Worm (Caenorhabditis elegans) whole organism, late embryonic: ENCODE data around the gene srg-60.

ENCODE experiments used
- C08G9.2 ChIP-seq: sonication (generic microtip); optimal IDR thresholded peaks from 2 replicates; lab custom pipeline; 2016; ENCODE audit warnings: mild to moderate bottlenecking, missing genetic modification characterization, moderate library complexity, missing compliant biosample characterization
- C38D4.7 ChIP-seq: fragments of 200-800 bp; sonication (Bioruptor generic); optimal IDR thresholded peaks from 2 replicates; lab custom pipeline; 2018; ENCODE audit warnings: mild to moderate bottlenecking, missing genetic modification characterization, moderate library complexity, missing compliant biosample characterization
- Y22D7AL.16 ChIP-seq: sonication (generic microtip); optimal IDR thresholded peaks from 2 replicates; lab custom pipeline; 2016; ENCODE audit warnings: missing genetic modification characterization, missing compliant biosample characterization
- ahr-1 ChIP-seq: sonication (generic microtip); optimal IDR thresholded peaks from 2 replicates; lab custom pipeline; 2016; ENCODE audit warnings: missing genetic modification characterization, missing compliant biosample characterization
- ceh-18 ChIP-seq: sonication (generic microtip); optimal IDR thresholded peaks from 2 replicates; lab custom pipeline; 2016; ENCODE audit warnings: missing genetic modification characterization, missing compliant biosample characterization
- ceh-2 ChIP-seq: sonication (generic microtip); optimal IDR thresholded peaks from 2 replicates; lab custom pipeline; 2016; ENCODE audit warnings: missing genotype, missing genetic modification characterization, missing compliant biosample characterization
- ceh-24 ChIP-seq: sonication (generic microtip); optimal IDR thresholded peaks from 2 replicates; lab custom pipeline; 2016; ENCODE audit warnings: mild to moderate bottlenecking, missing genetic modification characterization, missing compliant biosample characterization
- ceh-30 ChIP-seq: fragments of 150-350 bp; optimal IDR thresholded peaks from 2 replicates; lab custom pipeline; 2014; ENCODE audit warnings: missing biosample characterization, missing genetic modification characterization
- ceh-31 ChIP-seq: sonication (generic microtip); optimal IDR thresholded peaks from 2 replicates; lab custom pipeline; 2016; ENCODE audit warnings: missing genetic modification characterization, missing compliant biosample characterization
- ceh-6 ChIP-seq: fragments of 200-800 bp; sonication (Bioruptor generic); optimal IDR thresholded peaks from 2 replicates; lab custom pipeline; 2018; ENCODE audit warnings: mild to moderate bottlenecking, missing genetic modification characterization, missing compliant biosample characterization
- dmd-4 ChIP-seq: sonication (generic microtip); optimal IDR thresholded peaks from 2 replicates; lab custom pipeline; 2016; ENCODE audit warnings: borderline replicate concordance, missing genetic modification characterization, missing compliant biosample characterization
- elt-2 ChIP-seq: sonication (generic microtip); optimal IDR thresholded peaks from 2 replicates; lab custom pipeline; 2016; ENCODE audit warnings: missing genetic modification reagents, missing genetic modification characterization, missing compliant biosample characterization
- fax-1 ChIP-seq: sonication (generic microtip); optimal IDR thresholded peaks from 2 replicates; lab custom pipeline; 2016; ENCODE audit warnings: missing genotype, missing genetic modification characterization, missing compliant biosample characterization
- fkh-10 ChIP-seq: fragments of 150-350 bp; optimal IDR thresholded peaks from 2 replicates; lab custom pipeline; 2014; ENCODE audit warnings: missing biosample characterization, missing genetic modification reagents, missing genetic modification characterization
- gmeb-2 ChIP-seq: sonication (generic microtip); optimal IDR thresholded peaks from 2 replicates; lab custom pipeline; 2016; ENCODE audit warnings: missing genetic modification characterization, inconsistent platforms, missing compliant biosample characterization
- hlh-13 ChIP-seq: fragments of 200-800 bp; sonication (Bioruptor generic); optimal IDR thresholded peaks from 2 replicates; lab custom pipeline; 2018; ENCODE audit warnings: mild to moderate bottlenecking, missing genetic modification characterization, missing compliant biosample characterization
- hlh-30 ChIP-seq: sonication (generic microtip); optimal IDR thresholded peaks from 2 replicates; lab custom pipeline; 2017; ENCODE audit warnings: antibody characterized with exemption, missing genetic modification characterization, missing compliant biosample characterization; ENCODE audit not compliant: insufficient read depth
- hlh-6 ChIP-seq: sonication (generic microtip); optimal IDR thresholded peaks from 2 replicates; lab custom pipeline; 2016; ENCODE audit warnings: missing genotype, missing genetic modification characterization, missing compliant biosample characterization
- odd-2 ChIP-seq: sonication (generic microtip); optimal IDR thresholded peaks from 2 replicates; lab custom pipeline; 2017; ENCODE audit warnings: antibody characterized with exemption, mild to moderate bottlenecking, missing genetic modification characterization, missing compliant biosample characterization
- pag-3 ChIP-seq: sonication (generic microtip); optimal IDR thresholded peaks from 2 replicates; lab custom pipeline; 2016; ENCODE audit warnings: missing compliant biosample characterization, missing genetic modification characterization, borderline replicate concordance
- pat-9 ChIP-seq: fragments of 200-800 bp; sonication (Bioruptor generic); optimal IDR thresholded peaks from 2 replicates; lab custom pipeline; 2018; ENCODE audit warnings: mild to moderate bottlenecking, missing genetic modification characterization, moderate library complexity, missing compliant biosample characterization
- pha-2 ChIP-seq: sonication (generic microtip); optimal IDR thresholded peaks from 2 replicates; lab custom pipeline; 2017; ENCODE audit warnings: mild to moderate bottlenecking, missing genetic modification characterization, missing compliant biosample characterization
- pha-4 ChIP-seq: fragments of 150-350 bp; optimal IDR thresholded peaks from 2 replicates; lab custom pipeline; 2018; ENCODE audit warnings: missing biosample characterization, missing genetic modification reagents, missing genetic modification characterization
- pros-1 ChIP-seq: fragments of 150-350 bp; optimal IDR thresholded peaks from 2 replicates; lab custom pipeline; 2014; ENCODE audit warnings: missing biosample characterization, missing genetic modification reagents, missing genetic modification characterization
- ref-2 ChIP-seq: sonication (generic microtip); optimal IDR thresholded peaks from 2 replicates; lab custom pipeline; 2016; ENCODE audit warnings: missing genetic modification characterization, missing compliant biosample characterization
- sdc-2 ChIP-seq: sonication (generic microtip); optimal IDR thresholded peaks from 2 replicates; lab custom pipeline; 2016; ENCODE audit warnings: missing genotype, missing genetic modification characterization, missing compliant biosample characterization
- tbx-7 ChIP-seq: sonication (generic microtip); optimal IDR thresholded peaks from 2 replicates; lab custom pipeline; 2016; ENCODE audit warnings: missing genotype, missing genetic modification characterization, missing compliant biosample characterization
- unc-55 ChIP-seq: sonication (generic microtip); optimal IDR thresholded peaks from 2 replicates; lab custom pipeline; 2017; ENCODE audit warnings: missing biosample characterization, missing genetic modification reagents, missing genetic modification characterization
- unc-86 ChIP-seq: sonication (generic microtip); optimal IDR thresholded peaks from 2 replicates; lab custom pipeline; 2016; ENCODE audit warnings: missing genetic modification characterization, missing compliant biosample characterization
- zip-5 ChIP-seq: sonication (generic microtip); optimal IDR thresholded peaks from 2 replicates; lab custom pipeline; 2016; ENCODE audit warnings: missing genetic modification characterization, missing compliant biosample characterization

The srg-60 gene

DNA sequence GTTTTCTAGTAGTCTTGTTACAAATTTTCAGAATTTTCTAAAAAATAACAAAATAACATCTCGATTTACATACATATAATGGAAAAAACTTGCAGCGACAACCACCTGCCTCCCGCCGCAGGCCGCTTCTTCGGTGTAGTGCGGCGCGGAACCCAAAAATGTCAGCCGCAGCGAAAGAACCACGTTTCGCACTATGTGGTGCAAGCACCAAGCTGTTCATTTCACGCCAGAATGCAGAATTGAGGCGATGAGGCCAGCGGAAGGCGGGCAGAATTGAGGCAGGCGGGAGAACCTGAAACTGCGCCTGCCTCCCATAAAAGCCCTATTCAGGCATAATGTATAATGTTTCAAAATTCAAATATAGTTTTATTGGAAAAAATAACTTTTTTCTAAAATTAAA, 39.0 kb upstream of the srg-60 start:
- no peak for TF ChIP-seq gmeb-2
- TF ChIP-seq C08G9.2 (tag; lab: Kevin White, UChicago): no peak
- no peak for TF ChIP-seq ceh-18 (tag; lab: Kevin White, UChicago)
- no peak for TF ChIP-seq ceh-24 (tag; lab: Kevin White, UChicago)
- TF ChIP-seq unc-86: no peak
- no peak for TF ChIP-seq unc-55
- no peak for TF ChIP-seq hlh-6
- TF ChIP-seq, all 69 proteins: peak for 0

DNA sequence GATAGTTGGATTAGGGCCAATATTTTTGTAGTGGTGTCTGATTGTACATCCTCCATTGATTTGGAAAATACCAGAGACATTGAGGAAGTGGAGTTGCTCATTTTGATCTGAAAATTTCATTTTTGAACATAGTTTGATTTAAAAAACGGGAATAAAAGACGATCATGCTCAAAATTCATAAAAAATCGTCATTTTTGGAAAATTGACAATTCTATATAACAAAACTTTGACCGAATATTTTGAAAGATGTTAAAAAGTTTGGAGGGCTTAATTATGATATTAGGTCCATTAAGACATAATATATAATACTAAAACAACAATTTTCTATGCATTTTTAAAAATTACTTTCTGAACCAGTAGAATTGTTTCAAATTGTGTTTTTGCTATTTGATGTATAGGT, 37.0 kb upstream of the srg-60 start, which contains the start of gene srg-58:
srg-58 (minus strand) TSS at position 101 of the 400 bp plus-strand sequence.
- TF ChIP-seq pat-9 (tag; lab: Kevin White, UChicago) (no peak), ceh-18 (tag; lab: Kevin White, UChicago) (no peak), pag-3 (no peak), odd-2 (tag; lab: Kevin White, UChicago) (no peak), hlh-30 (tag; lab: Kevin White, UChicago) (no peak), fax-1 (tag; lab: Kevin White, UChicago) (no peak)

DNA sequence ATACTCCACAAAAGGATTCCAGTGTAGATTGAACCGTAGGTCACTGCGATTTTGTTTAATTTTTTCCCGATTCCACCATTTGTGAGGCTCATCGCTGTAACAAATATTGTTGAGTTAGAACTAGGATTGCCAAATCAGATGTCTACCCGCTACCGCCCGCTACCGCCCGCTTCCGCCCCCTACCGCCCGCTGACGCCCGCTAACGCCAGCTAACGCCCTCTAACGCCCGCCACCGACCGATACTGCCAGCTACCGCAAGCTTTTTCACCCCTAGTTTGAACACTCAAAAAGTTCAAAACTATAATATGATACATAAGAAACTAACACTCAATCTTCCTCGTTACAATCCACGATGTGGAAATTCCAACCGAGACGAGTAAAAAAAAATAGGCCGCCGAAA, 36.0 kb upstream of the srg-60 start:
- TF ChIP-seq pha-2 (tag; lab: Kevin White, UChicago) (no peak), pros-1 (tag; lab: Kevin White, UChicago) (no peak), ceh-30 (tag; lab: Kevin White, UChicago) (no peak), ref-2 (tag; lab: Kevin White, UChicago) (no peak)
- TF ChIP-seq, all 69 proteins: peak for 0

DNA sequence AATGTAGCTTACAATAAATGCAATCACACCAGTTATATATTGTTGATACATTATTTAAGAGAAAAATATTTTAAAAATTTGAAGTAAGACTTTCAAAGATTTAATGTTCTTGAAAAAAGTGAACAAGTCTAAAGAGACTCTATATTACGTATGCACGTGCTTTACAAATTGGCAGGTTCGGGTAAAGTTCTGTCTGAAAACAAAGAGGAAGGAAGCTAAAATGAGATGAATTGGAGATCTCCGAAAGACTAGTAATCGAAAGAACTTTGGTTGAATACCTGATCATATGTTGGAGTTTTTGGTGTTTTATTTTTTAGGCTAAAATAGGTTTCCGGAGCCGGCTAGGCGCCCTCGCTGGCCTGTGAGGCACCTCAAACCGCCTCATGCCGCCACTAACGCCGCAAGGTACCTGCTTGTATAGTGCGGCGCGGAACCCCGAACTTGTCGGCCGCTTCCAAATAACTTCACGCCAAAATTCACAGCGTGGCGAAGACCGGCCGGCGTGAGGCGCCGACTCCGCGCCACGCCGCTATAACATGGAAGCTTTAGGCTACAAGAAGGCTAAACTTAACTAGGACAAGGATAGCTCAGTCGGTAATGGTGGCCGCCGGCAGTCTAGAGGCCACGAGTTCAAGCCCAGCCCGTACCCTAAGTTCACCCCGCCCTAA, 34.9 kb upstream of the srg-60 start, which contains the start of gene srx-28:
srx-28 (minus strand) TSS at position 51 of the 668 bp plus-strand sequence.
- TF ChIP-seq tbx-7 (tag; lab: Kevin White, UChicago): no peak
- TF ChIP-seq sdc-2: no peak
- no peak for TF ChIP-seq pha-2 (tag; lab: Kevin White, UChicago)
- no peak for TF ChIP-seq pha-4 (tag; lab: Kevin White, UChicago)
- TF ChIP-seq ceh-6 (GFP tag; lab: Kevin White, UChicago): no peak
- TF ChIP-seq hlh-13: no peak
- TF ChIP-seq C38D4.7 (GFP tag; lab: Kevin White, UChicago): no peak
- no peak for TF ChIP-seq ahr-1
- no peak for TF ChIP-seq ceh-2 (tag; lab: Kevin White, UChicago)

DNA sequence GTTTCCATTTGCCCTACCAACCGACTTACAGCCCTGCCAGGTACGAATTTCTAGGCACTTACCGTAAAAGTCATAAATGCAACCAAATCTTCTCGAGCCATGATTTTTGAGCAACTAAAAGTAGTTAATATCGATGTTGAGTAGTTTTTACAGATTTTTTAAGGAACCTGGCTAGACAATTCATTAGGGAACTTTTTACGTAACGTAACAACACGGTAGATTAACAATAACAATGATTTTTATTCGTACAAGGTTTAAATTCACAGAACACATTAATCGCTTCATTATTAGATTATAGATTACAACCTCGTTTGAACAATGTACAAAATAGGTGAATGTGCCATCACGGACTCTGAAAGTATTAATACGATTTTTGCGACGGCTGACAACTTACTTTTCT, 30.6 kb upstream of the srg-60 start, which contains the start of gene srx-26:
srx-26 (minus strand) TSS at position 101 of the 400 bp plus-strand sequence.
- TF ChIP-seq elt-2 (tag; lab: Kevin White, UChicago): no peak

DNA sequence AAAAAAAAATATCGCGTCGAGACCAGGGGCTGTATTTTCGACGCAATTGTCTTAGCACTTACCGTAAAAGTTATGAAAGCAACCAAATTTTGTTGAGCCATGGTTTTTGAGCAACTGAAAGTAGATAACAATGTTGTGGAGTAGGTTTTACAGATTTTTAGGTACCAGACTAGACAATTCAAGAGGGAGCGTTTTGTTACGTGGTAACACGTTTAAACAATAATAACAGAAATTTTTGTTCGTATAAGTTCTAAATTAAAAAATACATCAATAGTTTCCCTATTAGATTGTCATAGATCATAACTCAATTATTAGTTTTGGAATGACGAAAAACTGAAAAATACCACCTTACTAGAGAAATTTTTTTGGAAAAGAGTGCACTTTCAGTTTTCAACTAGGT, 27.6 kb upstream of the srg-60 start, which contains the start of gene srx-24:
srx-24 (minus strand) TSS at position 101 of the 400 bp plus-strand sequence.
- TF ChIP-seq ceh-24 (tag; lab: Kevin White, UChicago) (no peak), ceh-31 (tag; lab: Kevin White, UChicago) (no peak), dmd-4 (tag; lab: Kevin White, UChicago) (no peak), pha-4 (tag; lab: Kevin White, UChicago) (no peak), fkh-10 (GFP tag; lab: Kevin White, UChicago) (no peak), Y22D7AL.16 (tag; lab: Kevin White, UChicago) (no peak), ceh-2 (tag; lab: Kevin White, UChicago) (no peak), zip-5 (tag; lab: Kevin White, UChicago) (no peak)
